Worm (Caenorhabditis elegans): Measurements from ENCODE around the gene snt-3.

snt-3 gene

DNA sequence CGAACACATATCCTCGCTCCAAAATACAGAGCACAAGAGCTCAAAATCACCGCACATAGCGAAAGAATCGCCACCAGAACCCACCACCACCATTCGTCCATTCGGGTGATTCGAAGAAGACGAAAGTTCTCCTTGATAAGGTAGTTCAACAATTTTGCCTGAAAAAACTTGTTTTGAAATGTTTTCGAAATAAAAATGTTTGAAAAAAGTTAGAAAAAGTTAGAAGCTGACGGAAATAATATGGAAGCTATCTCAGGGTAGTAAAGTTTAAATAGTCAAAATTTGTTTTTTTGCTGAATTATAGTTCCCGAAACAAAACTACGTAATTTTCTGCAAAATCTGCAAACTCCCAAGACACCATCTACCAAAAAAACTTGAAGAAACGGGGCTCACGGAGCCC is 40.6 kb upstream of the snt-3 start, which contains the start of gene snt-5:
TSS of gene snt-5 (minus strand) at position 101 of the 400 bp plus-strand sequence.
- TF ChIP-seq dmd-8 (GFP tag; IDR thresholded peaks at IDR 0.05) (no peak), Y75B8A.6 (GFP tag; IDR thresholded peaks at IDR 0.05) (no peak), ZK546.5 (tag; optimal IDR thresholded peaks at IDR 0.05) (no peak), mdt-29 (GFP tag; IDR thresholded peaks at IDR 0.05) (no peak), saeg-2 (GFP tag; IDR thresholded peaks at IDR 0.05) (no peak), spr-1 (tag; optimal IDR thresholded peaks at IDR 0.05) (no peak), Y105C5A.15 (GFP tag; IDR thresholded peaks at IDR 0.05) (no peak), nhr-237 (tag; optimal IDR thresholded peaks at IDR 0.05) (no peak)

DNA sequence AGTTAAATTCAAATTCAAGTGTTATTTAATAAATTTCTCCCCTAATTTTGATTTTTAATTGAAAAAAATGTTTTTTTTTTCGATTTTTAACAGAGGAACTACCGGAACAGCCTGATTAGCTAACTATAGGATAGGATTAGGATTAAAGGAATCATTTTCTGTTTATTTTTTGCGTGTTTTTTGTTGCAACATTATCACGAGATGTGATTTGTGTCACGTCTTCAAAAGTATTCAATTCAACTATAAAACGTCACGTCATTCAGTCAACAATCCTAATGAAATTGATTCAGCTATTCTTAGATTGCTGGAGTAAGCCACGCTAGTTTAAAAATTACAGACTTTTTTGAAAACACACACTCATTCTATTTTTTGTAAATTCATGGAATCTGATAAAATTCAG is 39.9 kb upstream of the snt-3 start:
- no peak for TF ChIP-seq ztf-7 (tag; optimal IDR thresholded peaks at IDR 0.05)
- TF ChIP-seq mdt-29 (GFP tag; IDR thresholded peaks at IDR 0.05) = no peak
- no peak for TF ChIP-seq cey-2 (tag; optimal IDR thresholded peaks at IDR 0.05; ENCODE audit: borderline replicate concordance, insufficient read depth)
- TF ChIP-seq daf-12 (tag; optimal IDR thresholded peaks at IDR 0.05) = no peak
- TF ChIP-seq skn-1 (tag; optimal IDR thresholded peaks at IDR 0.05) = no peak
- no peak for TF ChIP-seq R02D3.7 (tag; optimal IDR thresholded peaks at IDR 0.05)
- TF ChIP-seq snpc-1.2 (GFP tag; IDR thresholded peaks at IDR 0.05) = no peak
- TF ChIP-seq set-16 (GFP tag; IDR thresholded peaks at IDR 0.05) = no peak
- TF ChIP-seq ztf-11 (tag; optimal IDR thresholded peaks at IDR 0.05) = no peak
- TF ChIP-seq ceh-32 (tag; optimal IDR thresholded peaks at IDR 0.05; ENCODE audit: poor library complexity) = no peak
- TF ChIP-seq jun-1 (tag; optimal IDR thresholded peaks at IDR 0.05) = no peak
- TF ChIP-seq nhr-11 (tag; optimal IDR thresholded peaks at IDR 0.05) = no peak
- no peak for TF ChIP-seq lin-29 (GFP tag; IDR thresholded peaks at IDR 0.05)
- TF ChIP-seq unc-130 (GFP tag; optimal IDR thresholded peaks at IDR 0.05) = no peak
- TF ChIP-seq lin-38 (GFP tag; IDR thresholded peaks at IDR 0.05) = no peak
- no peak for TF ChIP-seq nhr-25 (tag; optimal IDR thresholded peaks at IDR 0.05; ENCODE audit: borderline replicate concordance, insufficient read depth)
- TF ChIP-seq ZK337.2 (GFP tag; IDR thresholded peaks at IDR 0.05) = no peak
- no peak for TF ChIP-seq ama-1 (optimal IDR thresholded peaks at IDR 0.05)
- TF ChIP-seq nhr-42 (GFP tag; IDR thresholded peaks at IDR 0.05) = no peak

DNA sequence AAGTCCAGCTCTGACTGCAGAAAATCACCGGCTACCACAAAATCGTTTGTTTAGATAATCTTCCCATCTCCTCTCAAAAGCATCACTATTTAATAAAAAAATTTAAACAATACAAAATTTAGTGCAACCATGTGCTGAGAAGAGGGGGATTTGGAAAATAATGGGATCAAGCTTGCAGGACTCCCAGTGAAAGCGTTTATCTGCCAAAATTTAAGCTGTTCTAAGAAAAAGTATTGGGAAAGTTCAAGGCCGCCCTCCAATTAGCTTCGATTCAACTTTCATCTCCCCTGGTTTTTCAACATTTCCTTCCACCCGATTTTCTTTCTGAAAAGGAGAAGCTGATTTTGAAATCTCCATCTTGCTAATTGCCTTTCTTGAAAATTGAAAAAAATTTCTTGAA is 37.3 kb upstream of the snt-3 start:
- TF ChIP-seq mxl-3 (GFP tag; optimal IDR thresholded peaks at IDR 0.05) (no peak), php-3 (GFP tag; IDR thresholded peaks at IDR 0.05) (no peak), lin-39 (tag; optimal IDR thresholded peaks at IDR 0.05) (no peak), pqm-1 (tag; optimal IDR thresholded peaks at IDR 0.05) (no peak)

DNA sequence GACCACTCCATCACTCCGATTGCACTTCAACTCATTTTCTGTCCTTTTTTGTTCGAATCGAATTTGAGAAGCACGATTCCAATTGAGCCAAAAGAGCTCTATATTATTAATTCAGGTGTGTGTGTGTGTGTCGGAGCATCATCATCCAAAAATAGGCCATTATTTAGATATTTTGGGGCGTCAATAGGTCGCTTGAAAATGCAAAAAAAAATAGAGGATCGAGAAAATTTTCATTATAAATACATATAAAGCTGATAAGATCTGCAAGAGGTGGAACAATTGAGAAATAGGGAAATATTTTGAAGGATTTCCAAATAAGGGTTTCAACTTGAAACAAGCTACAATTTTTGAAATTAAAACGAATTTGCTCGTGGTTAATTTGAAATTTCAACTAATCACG is 22.1 kb upstream of the snt-3 start, which contains the start of gene Y75B7AR.1:
TSS of gene Y75B7AR.1 (minus strand) at position 101 of the 400 bp plus-strand sequence.
- TF ChIP-seq unc-62 (GFP tag; optimal IDR thresholded peaks at IDR 0.05 in 1 of 2) (peak in 1 of 2 experiments; percentile 14), unc-62 (tag; optimal IDR thresholded peaks at IDR 0.05) (no peak), Y105C5A.15 (GFP tag; IDR thresholded peaks at IDR 0.05) (no peak), aha-1 (tag) (peak; percentile 75)

DNA sequence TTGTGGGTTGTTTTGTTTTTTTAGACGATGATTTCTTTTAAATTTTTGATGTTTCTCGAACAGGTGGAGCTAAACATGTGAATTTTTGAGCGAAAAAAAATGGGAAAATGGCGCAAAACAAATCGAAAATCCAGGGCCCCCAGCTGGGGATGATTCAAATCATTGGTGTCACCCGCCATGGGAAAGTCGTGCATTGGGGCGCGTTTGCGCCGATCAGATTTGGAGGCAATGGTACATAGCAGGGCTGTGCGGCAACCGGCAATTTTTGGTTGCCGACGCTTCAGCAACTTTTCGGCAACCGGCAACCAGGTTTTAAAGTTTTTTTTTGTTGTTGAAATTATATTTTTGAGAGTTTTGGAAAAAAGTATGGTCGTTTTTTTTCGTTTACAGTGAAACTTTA is 19.6 kb upstream of the snt-3 start:
- TF ChIP-seq zip-2 (tag; optimal IDR thresholded peaks at IDR 0.05) = no peak
- TF ChIP-seq R02D3.7 (tag; optimal IDR thresholded peaks at IDR 0.05) = no peak
- no peak for TF ChIP-seq hlh-11 (tag; optimal IDR thresholded peaks at IDR 0.05)
- no peak for TF ChIP-seq tra-1 (GFP tag; IDR thresholded peaks at IDR 0.05)
- no peak for TF ChIP-seq F26F4.8 (GFP tag; conservative IDR thresholded peaks at IDR 0.05)
- no peak for TF ChIP-seq mxl-3 (GFP tag; optimal IDR thresholded peaks at IDR 0.05)
- TF ChIP-seq ctbp-1 (GFP tag; IDR thresholded peaks at IDR 0.05) = no peak
- TF ChIP-seq lin-1 (GFP tag; IDR thresholded peaks at IDR 0.05) = no peak
- no peak for TF ChIP-seq pha-4 (GFP tag; IDR thresholded peaks at IDR 0.05)
- no peak for TF ChIP-seq pha-4 (tag; optimal IDR thresholded peaks at IDR 0.05)
- no peak for TF ChIP-seq nhr-11 (tag; optimal IDR thresholded peaks at IDR 0.05)
- TF ChIP-seq zfp-3 (GFP tag; conservative IDR thresholded peaks at IDR 0.05) = no peak
- no peak for TF ChIP-seq F44E2.7 (GFP tag; IDR thresholded peaks at IDR 0.05)
- no peak for TF ChIP-seq T20F7.1 (GFP tag; optimal IDR thresholded peaks at IDR 0.05)
- no peak for TF ChIP-seq daf-12 (tag; optimal IDR thresholded peaks at IDR 0.05)
- TF ChIP-seq lin-15B (tag; optimal IDR thresholded peaks at IDR 0.05) = no peak
- TF ChIP-seq duxl-1 (tag; optimal IDR thresholded peaks at IDR 0.05; ENCODE audit: poor library complexity) = no peak
- no peak for TF ChIP-seq php-3 (GFP tag; IDR thresholded peaks at IDR 0.05)
